Fruit fly (Drosophila melanogaster): ENCODE measurements around the gene Cyp4ae1.

Gene Cyp4ae1

DNA sequence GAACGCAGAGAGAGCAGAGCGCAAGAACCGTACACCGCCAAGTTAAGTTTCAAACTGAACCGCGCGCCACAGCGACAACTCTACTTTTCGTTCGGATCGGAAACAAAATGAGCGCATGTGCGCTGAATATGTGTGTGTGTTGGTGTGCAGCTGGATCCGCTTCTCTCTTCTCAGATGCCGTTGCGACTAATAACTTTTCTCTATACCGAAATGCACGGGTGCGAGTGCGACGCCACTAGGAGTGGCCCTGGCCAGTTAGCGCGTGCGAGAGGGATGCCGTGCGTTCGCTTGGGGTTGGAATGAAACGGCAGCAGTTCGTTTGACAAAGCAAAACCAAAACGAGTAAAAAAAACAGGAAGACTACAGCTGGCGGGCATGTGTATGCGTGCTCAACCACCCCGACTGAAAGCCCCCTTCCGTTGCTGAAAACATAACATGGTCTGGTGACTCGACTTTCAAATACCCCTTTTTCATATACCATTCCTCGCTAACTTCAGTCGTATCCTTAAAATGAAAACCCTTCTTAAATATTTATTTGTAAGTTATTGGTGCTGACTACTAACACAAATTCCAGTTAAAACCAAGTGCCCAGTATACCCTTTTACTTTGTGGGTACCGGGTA, 41.9 kb upstream of the Cyp4ae1 start (continued):
- TF ChIP-seq salm (tag; optimal IDR thresholded peaks at IDR 0.05) (peak; percentile 99), sc (optimal IDR thresholded peaks at IDR 0.05) (no peak), sc (GFP tag; optimal IDR thresholded peaks at IDR 0.05) (peak; percentile 100), CG6683 (GFP tag; optimal IDR thresholded peaks at IDR 0.05) (peak; percentile 99), Hsf (GFP tag; optimal IDR thresholded peaks at IDR 0.05) (peak; percentile 100), ttk (GFP tag; IDR thresholded peaks at IDR 0.05) (peak; percentile 100), ATbp (GFP tag; optimal IDR thresholded peaks at IDR 0.05) (peak; percentile 100), dysf (GFP tag; IDR thresholded peaks at IDR 0.05) (peak; percentile 100), CG18764 (GFP tag; optimal IDR thresholded peaks at IDR 0.05) (peak; percentile 100), Aef1 (GFP tag; IDR thresholded peaks at IDR 0.05) (peak; percentile 100), CG30020 (tag; optimal IDR thresholded peaks at IDR 0.05) (peak; percentile 91), Nf-YB (GFP tag; optimal IDR thresholded peaks at IDR 0.05) (peak; percentile 93), repo (GFP tag; optimal IDR thresholded peaks at IDR 0.05) (peak; percentile 100), Sin3A (optimal IDR thresholded peaks at IDR 0.05) (no peak), fd64A (GFP tag; optimal IDR thresholded peaks at IDR 0.05) (peak; percentile 100), Optix (GFP tag; IDR thresholded peaks at IDR 0.05) (peak; percentile 100), bowl (GFP tag; IDR thresholded peaks at IDR 0.05) (peak; percentile 100), lmd (GFP tag; IDR thresholded peaks at IDR 0.05) (peak; percentile 100), CG2116 (GFP tag; optimal IDR thresholded peaks at IDR 0.05) (peak; percentile 87), cg (GFP tag; optimal IDR thresholded peaks at IDR 0.05) (peak; percentile 93), CG16815 (GFP tag; optimal IDR thresholded peaks at IDR 0.05) (peak; percentile 100), fd102C (GFP tag; optimal IDR thresholded peaks at IDR 0.05) (peak; percentile 100), CG3847 (GFP tag; IDR thresholded peaks at IDR 0.05) (peak; percentile 100), Hr39 (optimal IDR thresholded peaks at IDR 0.05) (no peak), Camta (GFP tag; optimal IDR thresholded peaks at IDR 0.05) (peak; percentile 100), klu (GFP tag; IDR thresholded peaks at IDR 0.05) (peak; percentile 100), Hmr (GFP tag; optimal IDR thresholded peaks at IDR 0.05) (peak; percentile 100), CG8359 (GFP tag; optimal IDR thresholded peaks at IDR 0.05; ENCODE audit: borderline replicate concordance) (peak; percentile 98), Meics (GFP tag; optimal IDR thresholded peaks at IDR 0.05) (peak; percentile 99), CG4617 (GFP tag; optimal IDR thresholded peaks at IDR 0.05; ENCODE audit: borderline replicate concordance) (peak; percentile 100), ranshi (GFP tag; IDR thresholded peaks at IDR 0.05) (peak; percentile 100), nerfin-2 (GFP tag; IDR thresholded peaks at IDR 0.05; ENCODE audit: partially characterized antibody) (no peak), CG3838 (GFP tag; optimal IDR thresholded peaks at IDR 0.05) (peak; percentile 99), fu2 (GFP tag; optimal IDR thresholded peaks at IDR 0.05) (peak; percentile 100), zen (tag; optimal IDR thresholded peaks at IDR 0.05) (peak; percentile 100), CG17802 (tag; optimal IDR thresholded peaks at IDR 0.05) (peak; percentile 97), D19B (GFP tag; optimal IDR thresholded peaks at IDR 0.05) (peak; percentile 100), CG17361 (GFP tag; IDR thresholded peaks at IDR 0.05) (peak; percentile 95), seq (GFP tag; IDR thresholded peaks at IDR 0.05) (peak; percentile 100), CG10462 (GFP tag; optimal IDR thresholded peaks at IDR 0.05) (peak; percentile 100), inv (GFP tag; IDR thresholded peaks at IDR 0.05; ENCODE audit: partially characterized antibody) (no peak)
